Worm (Caenorhabditis elegans): ENCODE measurements around the gene rbg-1.

DNA sequence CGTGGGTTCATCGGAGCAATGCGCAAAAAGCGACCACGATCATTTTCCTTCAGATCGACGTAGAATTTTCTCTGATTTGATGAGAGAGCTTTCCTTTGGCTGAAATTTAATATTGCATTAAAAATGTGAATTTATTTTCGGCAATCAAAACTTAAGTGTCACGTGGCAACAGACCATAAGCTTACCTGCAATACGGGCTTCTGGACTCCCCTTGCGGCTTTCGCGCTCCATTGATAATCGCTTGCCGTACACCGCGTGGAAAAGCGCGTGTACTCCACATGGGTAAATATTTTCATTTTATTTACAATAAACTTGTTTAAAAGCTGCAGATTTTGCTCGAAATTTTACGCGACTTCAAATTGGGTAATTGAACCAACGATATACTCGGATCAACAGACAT lies 808 bp upstream of the rbg-1 start, which contains the start of gene plp-2:
- no peak for TF ChIP-seq ceh-13 (GFP tag; optimal IDR thresholded peaks at IDR 0.05)
- TF ChIP-seq tbx-11 (GFP tag; IDR thresholded peaks at IDR 0.05), result no peak
- no peak for TF ChIP-seq ama-1 (optimal IDR thresholded peaks at IDR 0.05)
- TF ChIP-seq ceh-36 (tag; optimal IDR thresholded peaks at IDR 0.05), result no peak
- no peak for TF ChIP-seq F13C5.2 (tag; optimal IDR thresholded peaks at IDR 0.05)
- no peak for TF ChIP-seq scrt-1 (GFP tag; IDR thresholded peaks at IDR 0.05)
- no peak for TF ChIP-seq tra-4 (tag; optimal IDR thresholded peaks at IDR 0.05)
- no peak for TF ChIP-seq aly-1 (tag; optimal IDR thresholded peaks at IDR 0.05)

All from whole organism, early embryonic.